Worm (Caenorhabditis elegans) whole organism, L3 larva: ENCODE measurements around the gene bath-4.

ENCODE experiments used
- ceh-28 ChIP-seq: fragments of 150-350 bp; optimal IDR thresholded peaks from 2 replicates; lab custom pipeline; 2014; ENCODE audit warnings: missing biosample characterization, missing genetic modification reagents, missing genetic modification characterization
- zag-1 ChIP-seq: fragments of 150-350 bp; optimal IDR thresholded peaks from 2 replicates; lab custom pipeline; 2014; ENCODE audit warnings: missing biosample characterization, missing genetic modification characterization

- TF ChIP-seq ceh-28 (tag; lab: Kevin White, UChicago) = no peak
- no peak for TF ChIP-seq zag-1 (tag; lab: Kevin White, UChicago)
Observed at ce11 chrII:1889071-1889470, 28.7 kb downstream of the bath-4 start, which contains the start of gene math-8.
